Worm (Caenorhabditis elegans): ENCODE results near the gene egl-26.

- TF ChIP-seq nhr-11 (tag; optimal IDR thresholded peaks at IDR 0.05) (no peak), ama-1 (optimal IDR thresholded peaks at IDR 0.05) (no peak), tbx-2 (tag; optimal IDR thresholded peaks at IDR 0.05) (no peak), gmeb-2 (tag; optimal IDR thresholded peaks at IDR 0.05) (no peak), pat-9 (tag; optimal IDR thresholded peaks at IDR 0.05) (no peak), C08G9.2 (tag; optimal IDR thresholded peaks at IDR 0.05) (no peak), ets-4 (tag; optimal IDR thresholded peaks at IDR 0.05) (no peak), F13H6.1 (tag; optimal IDR thresholded peaks at IDR 0.05) (no peak), ceh-9 (tag; optimal IDR thresholded peaks at IDR 0.05) (no peak), ceh-24 (tag; optimal IDR thresholded peaks at IDR 0.05) (no peak), hlh-30 (tag; optimal IDR thresholded peaks at IDR 0.05; ENCODE audit: insufficient read depth) (no peak), unc-3 (GFP tag; conservative IDR thresholded peaks at IDR 0.05) (no peak), unc-3 (tag; optimal IDR thresholded peaks at IDR 0.05) (no peak), fkh-6 (tag; optimal IDR thresholded peaks at IDR 0.05) (no peak), hlh-15 (tag; optimal IDR thresholded peaks at IDR 0.05) (no peak)
Observed at ce11 chrII:29578-29977, 39.9 kb upstream of the egl-26 start.

All from whole organism, late embryonic.